Worm (Caenorhabditis elegans) whole organism, L4 larva: ENCODE measurements around the gene R10D12.7.

Experiments
- T20F7.1 ChIP-seq: fragments of 200-800 bp; sonication (Bioruptor generic); optimal IDR thresholded peaks from 2 replicates; lab custom pipeline; 2018; ENCODE audit warnings: mild to moderate bottlenecking, missing genetic modification characterization, missing compliant biosample characterization
- T26A8.4 ChIP-seq: fragments of 200-800 bp; sonication (Bioruptor generic); IDR thresholded peaks from 2 replicates; pipeline ENCODE4 v1.3.6; 2022; ENCODE audit warnings: missing genetic modification characterization, missing compliant biosample characterization
- Y105C5A.15 ChIP-seq: fragments of 200-800 bp; sonication (Bioruptor generic); IDR thresholded peaks from 2 replicates; pipeline ENCODE4 v1.3.6; 2022; ENCODE audit warnings: missing genetic modification characterization, missing compliant biosample characterization
- Y48G9A.11 ChIP-seq: fragments of 200-800 bp; sonication (Bioruptor generic); IDR thresholded peaks from 2 replicates; pipeline ENCODE4 v1.3.6; 2022; ENCODE audit warnings: missing genetic modification reagents, missing genetic modification characterization, missing compliant biosample characterization
- aha-1 ChIP-seq: fragments of 150-350 bp; peaks from one replicate; lab custom pipeline; 2014; ENCODE audit warnings: missing biosample characterization, missing genetic modification characterization
- arid-1 ChIP-seq: fragments of 200-800 bp; sonication (Bioruptor generic); conservative IDR thresholded peaks from 2 replicates; pipeline ENCODE4 v1.3.6; 2022; ENCODE audit warnings: missing genetic modification reagents, missing genetic modification characterization, missing compliant biosample characterization
- attf-4 ChIP-seq: sonication (generic microtip); optimal IDR thresholded peaks from 3 replicates; lab custom pipeline; 2017; ENCODE audit warnings: missing biosample characterization, missing genetic modification characterization
- ceh-44 ChIP-seq: fragments of 200-800 bp; sonication (Bioruptor generic); IDR thresholded peaks from 2 replicates; pipeline ENCODE4 v1.3.6; 2022; ENCODE audit warnings: missing genetic modification reagents, missing genetic modification characterization, missing compliant biosample characterization
- ces-1 ChIP-seq: fragments of 150-350 bp; sonication (generic microtip); optimal IDR thresholded peaks from 4 replicates; lab custom pipeline; 2014; ENCODE audit warnings: missing biosample characterization, missing genetic modification reagents, missing genetic modification characterization
- cey-2 ChIP-seq: sonication (generic microtip); optimal IDR thresholded peaks from 3 replicates; lab custom pipeline; 2017; ENCODE audit warnings: missing genetic modification characterization, mild to moderate bottlenecking, missing compliant biosample characterization, antibody characterized with exemption, borderline replicate concordance; ENCODE audit not compliant: insufficient read depth
- ctbp-1 ChIP-seq: fragments of 200-800 bp; sonication (Bioruptor generic); IDR thresholded peaks from 2 replicates; pipeline ENCODE4 v1.3.6; 2022; ENCODE audit warnings: missing genetic modification reagents, missing genetic modification characterization, missing compliant biosample characterization
- daf-12 ChIP-seq: fragments of 150-350 bp; optimal IDR thresholded peaks from 2 replicates; lab custom pipeline; 2014; ENCODE audit warnings: missing biosample characterization, missing genetic modification reagents, missing genetic modification characterization
- daf-16 ChIP-seq, 3 experiments: sonication (generic microtip); optimal IDR thresholded peaks; 2 replicates each; lab custom pipeline; 2016 to 2017; ENCODE audit warnings: missing genetic modification characterization in 3 of 3, missing genetic modification reagents in 3 of 3, mild to moderate bottlenecking in 2 of 3, missing compliant biosample characterization in 2 of 3, missing biosample characterization in 1 of 3, moderate library complexity in 1 of 3
- dmd-6 ChIP-seq: fragments of 200-800 bp; sonication (Bioruptor generic); IDR thresholded peaks from 2 replicates; pipeline ENCODE4 v1.3.6; 2022; ENCODE audit warnings: missing genetic modification reagents, missing genetic modification characterization, missing compliant biosample characterization
- dpl-1 ChIP-seq: fragments of 150-350 bp; optimal IDR thresholded peaks from 2 replicates; lab custom pipeline; 2014; ENCODE audit warnings: missing biosample characterization, missing genetic modification reagents, missing genetic modification characterization
- duxl-1 ChIP-seq: sonication (generic microtip); optimal IDR thresholded peaks from 2 replicates; lab custom pipeline; 2016; ENCODE audit warnings: mild to moderate bottlenecking, missing genetic modification characterization, moderate library complexity, missing compliant biosample characterization; ENCODE audit not compliant: poor library complexity
- dve-1 ChIP-seq: sonication (generic microtip); optimal IDR thresholded peaks from 2 replicates; lab custom pipeline; 2017; ENCODE audit warnings: antibody characterized with exemption, mild to moderate bottlenecking, missing genetic modification characterization, missing compliant biosample characterization; ENCODE audit not compliant: insufficient read depth
- egl-27 ChIP-seq: sonication (generic microtip); optimal IDR thresholded peaks from 3 replicates; lab custom pipeline; 2017; ENCODE audit warnings: missing biosample characterization, missing genetic modification reagents, missing genetic modification characterization
- gei-8 ChIP-seq: fragments of 200-800 bp; sonication (Bioruptor generic); optimal IDR thresholded peaks from 2 replicates; lab custom pipeline; 2018; ENCODE audit warnings: mild to moderate bottlenecking, missing genetic modification characterization, missing compliant biosample characterization
- hif-1 ChIP-seq, 2 experiments: sonication (generic microtip); optimal IDR thresholded peaks; 2 replicates each; lab custom pipeline; 2016 to 2017; ENCODE audit warnings: missing compliant biosample characterization in 2 of 2, missing genetic modification characterization in 2 of 2, missing genetic modification reagents in 2 of 2, missing genotype in 2 of 2, mild to moderate bottlenecking in 1 of 2
- hlh-11 ChIP-seq: fragments of 200-800 bp; sonication (Bioruptor generic); optimal IDR thresholded peaks from 2 replicates; lab custom pipeline; 2018; ENCODE audit warnings: mild to moderate bottlenecking, missing genetic modification characterization, missing compliant biosample characterization
- hmg-1.1 ChIP-seq: fragments of 200-800 bp; sonication (Bioruptor generic); IDR thresholded peaks from 2 replicates; pipeline ENCODE4 v1.3.6; 2022; ENCODE audit warnings: missing genetic modification reagents, missing genetic modification characterization, missing compliant biosample characterization
- lin-13 ChIP-seq: fragments of 150-350 bp; optimal IDR thresholded peaks from 2 replicates; lab custom pipeline; 2014; ENCODE audit warnings: missing biosample characterization, missing genetic modification reagents, missing genetic modification characterization
- lin-38 ChIP-seq: fragments of 200-800 bp; sonication (Bioruptor generic); IDR thresholded peaks from 2 replicates; pipeline ENCODE4 v1.3.6; 2022; ENCODE audit warnings: missing genetic modification reagents, missing genetic modification characterization, missing compliant biosample characterization
- madf-5 ChIP-seq, 2 experiments: fragments of 200-800 bp; sonication (Bioruptor generic); IDR thresholded peaks; 2 replicates each; pipeline ENCODE4 v1.3.6; 2022; ENCODE audit warnings: missing compliant biosample characterization in 2 of 2, missing genetic modification characterization in 2 of 2
- mep-1 ChIP-seq: fragments of 150-350 bp; sonication (generic microtip); optimal IDR thresholded peaks from 3 replicates; lab custom pipeline; 2014; ENCODE audit warnings: missing biosample characterization, missing genetic modification characterization
- mes-2 ChIP-seq: sonication (generic microtip); optimal IDR thresholded peaks from 2 replicates; lab custom pipeline; 2016; ENCODE audit warnings: missing genotype, mild to moderate bottlenecking, missing genetic modification characterization, missing compliant biosample characterization; ENCODE audit not compliant: poor library complexity, severe bottlenecking
- mxl-3 ChIP-seq: fragments of 200-800 bp; sonication (Bioruptor generic); optimal IDR thresholded peaks from 2 replicates; lab custom pipeline; 2018; ENCODE audit warnings: mild to moderate bottlenecking, missing genetic modification characterization, missing compliant biosample characterization
- nhr-10 ChIP-seq: fragments of 150-350 bp; optimal IDR thresholded peaks from 2 replicates; lab custom pipeline; 2014; ENCODE audit warnings: missing biosample characterization, missing genetic modification characterization
- nhr-102 ChIP-seq: sonication (generic microtip); optimal IDR thresholded peaks from 2 replicates; lab custom pipeline; 2016; ENCODE audit warnings: mild to moderate bottlenecking, missing genetic modification characterization, moderate library complexity, missing compliant biosample characterization
- nhr-11 ChIP-seq: fragments of 150-350 bp; optimal IDR thresholded peaks from 2 replicates; lab custom pipeline; 2014; ENCODE audit warnings: missing biosample characterization, missing genetic modification characterization
- nhr-25 ChIP-seq: sonication (generic microtip); optimal IDR thresholded peaks from 2 replicates; lab custom pipeline; 2017; ENCODE audit warnings: missing genetic modification characterization, mild to moderate bottlenecking, missing compliant biosample characterization, antibody characterized with exemption, moderate library complexity, borderline replicate concordance; ENCODE audit not compliant: insufficient read depth
- nhr-28 ChIP-seq: fragments of 150-350 bp; optimal IDR thresholded peaks from 2 replicates; lab custom pipeline; 2014; ENCODE audit warnings: missing biosample characterization, missing genetic modification characterization
- nhr-6 ChIP-seq: fragments of 150-350 bp; optimal IDR thresholded peaks from 2 replicates; lab custom pipeline; 2014; ENCODE audit warnings: missing biosample characterization, missing genetic modification characterization
- pha-4 ChIP-seq, 2 experiments: fragments of 150-350 bp in 1 of 2; fragments of 200-800 bp in 1 of 2; sonication (Bioruptor generic) in 1 of 2; IDR thresholded peaks in 1 of 2; optimal IDR thresholded peaks in 1 of 2; 2 replicates each; pipeline versions ENCODE4 v1.3.6 to Lab custom; 2014 to 2022; ENCODE audit warnings: missing genetic modification characterization in 2 of 2, missing genetic modification reagents in 2 of 2, missing biosample characterization in 1 of 2, missing compliant biosample characterization in 1 of 2
- rbr-2 ChIP-seq: sonication (generic microtip); optimal IDR thresholded peaks from 2 replicates; lab custom pipeline; 2016; ENCODE audit warnings: missing genotype, missing genetic modification characterization, missing compliant biosample characterization
- snpc-1.2 ChIP-seq: fragments of 200-800 bp; sonication (Bioruptor generic); IDR thresholded peaks from 2 replicates; pipeline ENCODE4 v1.3.6; 2022; ENCODE audit warnings: missing genetic modification reagents, missing genetic modification characterization, missing compliant biosample characterization
- snpc-4 ChIP-seq: fragments of 150-350 bp; optimal IDR thresholded peaks from 2 replicates; lab custom pipeline; 2014; ENCODE audit warnings: missing biosample characterization, missing genetic modification characterization
- spr-1 ChIP-seq: sonication (generic microtip); optimal IDR thresholded peaks from 2 replicates; lab custom pipeline; 2016; ENCODE audit warnings: mild to moderate bottlenecking, missing genetic modification characterization, missing compliant biosample characterization
- unc-130 ChIP-seq: sonication (generic microtip); optimal IDR thresholded peaks from 2 replicates; lab custom pipeline; 2016; ENCODE audit warnings: missing genetic modification reagents, missing genetic modification characterization, missing compliant biosample characterization
- unc-39 ChIP-seq: sonication (generic microtip); optimal IDR thresholded peaks from 2 replicates; lab custom pipeline; 2017; ENCODE audit warnings: missing biosample characterization, missing genetic modification characterization
- unc-62 ChIP-seq, 3 experiments: fragments of 150-350 bp in 1 of 3; sonication (generic microtip); optimal IDR thresholded peaks in 2 of 3; peaks in 1 of 3; 1 replicate in 1 of 3; 2 replicates in 2 of 3; lab custom pipeline; 2014 to 2017; ENCODE audit warnings: missing biosample characterization in 3 of 3, missing genetic modification characterization in 3 of 3, missing genetic modification reagents in 3 of 3, missing genotype in 1 of 3
- ztf-11 ChIP-seq: fragments of 150-350 bp; optimal IDR thresholded peaks from 2 replicates; lab custom pipeline; 2014; ENCODE audit warnings: missing biosample characterization, missing genetic modification characterization

The R10D12.7 gene

DNA sequence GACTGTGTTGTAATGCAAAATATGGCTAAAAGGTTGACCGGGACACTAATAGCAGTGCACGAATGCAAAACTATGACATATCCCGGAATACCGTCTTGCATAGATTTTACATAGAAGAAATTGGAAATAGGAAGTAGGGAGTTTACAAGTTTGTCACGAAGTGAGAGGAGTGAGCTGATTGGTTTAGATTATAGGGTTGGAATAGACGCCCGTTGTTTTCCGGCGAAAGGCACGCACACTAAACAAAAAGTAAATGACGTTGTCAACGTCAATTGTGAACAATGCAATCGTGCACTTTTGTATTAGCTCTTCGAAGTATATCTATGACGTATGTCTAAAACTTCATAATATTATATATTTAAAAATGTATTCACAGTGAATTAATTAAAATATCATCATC is 11.1 kb downstream of the R10D12.7 start, which contains the start of gene srh-24:
Gene srh-24, minus strand, starts transcription at position 101 of the 400 bp plus-strand sequence.
- TF ChIP-seq Y105C5A.15 (GFP tag; lab: Robert Waterston, UW) = no peak
- no peak for TF ChIP-seq spr-1
- TF ChIP-seq ztf-11 (tag; lab: Kevin White, UChicago) = no peak
- no peak for TF ChIP-seq mes-2 (tag; lab: Kevin White, UChicago)
- no peak for TF ChIP-seq ceh-44 (GFP tag; lab: Robert Waterston, UW)
- no peak for TF ChIP-seq nhr-6 (tag; lab: Kevin White, UChicago)
- no peak for TF ChIP-seq nhr-25 (tag; lab: Kevin White, UChicago)
- TF ChIP-seq attf-4 = no peak
- no peak for TF ChIP-seq mep-1 (tag; lab: Kevin White, UChicago)
- TF ChIP-seq aha-1 (tag; lab: Kevin White, UChicago) = no peak
- no peak for TF ChIP-seq hmg-1.1 (GFP tag; lab: Robert Waterston, UW)
- TF ChIP-seq, all 104 proteins: peak for 0

DNA sequence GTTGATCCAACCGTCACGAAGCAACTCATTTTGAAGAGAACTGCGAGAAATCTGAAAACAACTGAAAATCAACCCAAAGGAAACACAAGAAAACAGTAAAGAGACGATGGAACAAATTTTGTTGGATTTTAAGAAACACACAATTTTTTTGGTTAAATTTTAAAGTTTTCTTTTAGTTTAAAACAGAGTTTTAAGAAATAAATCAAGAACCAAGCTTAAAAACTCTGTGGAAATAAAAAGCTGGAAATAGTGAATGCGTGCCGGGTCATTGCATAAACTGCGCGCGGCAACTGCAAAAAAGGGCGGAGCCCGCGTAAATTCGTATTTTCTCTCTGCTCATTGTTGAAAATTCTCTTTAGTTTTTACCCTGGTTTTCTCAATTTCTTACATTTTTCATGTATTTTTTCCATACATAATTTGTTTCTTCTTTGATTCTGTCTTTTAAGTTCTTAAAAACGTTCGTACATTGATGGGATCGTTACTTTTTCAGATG is 12.1 kb downstream of the R10D12.7 start, which contains the start of the genes algn-13 and R10D12.13:
Gene algn-13, minus strand, starts transcription at position 51 of the 493 bp plus-strand sequence.
Gene R10D12.13, plus strand, starts transcription at position 491 of the 493 bp plus-strand sequence.
- peak; percentile 1 for TF ChIP-seq nhr-11 (tag; lab: Kevin White, UChicago)
- TF ChIP-seq gei-8 (GFP tag; lab: Kevin White, UChicago) = no peak
- TF ChIP-seq daf-12 (tag; lab: Kevin White, UChicago) = no peak
- no peak for TF ChIP-seq T20F7.1 (GFP tag; lab: Kevin White, UChicago)
- TF ChIP-seq arid-1 (GFP tag; lab: Robert Waterston, UW) = peak; percentile 56; the same call in 1 of the 2 replicates
- TF ChIP-seq aha-1 (tag; lab: Kevin White, UChicago) = peak; percentile 81
- peak; percentile 5 for TF ChIP-seq ces-1 (GFP tag; lab: Kevin White, UChicago)
- 0 out of 2 replicates have a peak, but pooled peaks have one; percentile 32 for TF ChIP-seq Y48G9A.11 (GFP tag; lab: Robert Waterston, UW)
- peak; percentile 32 for TF ChIP-seq rbr-2 (tag; lab: Kevin White, UChicago)
- TF ChIP-seq spr-1 = peak; percentile 41
- TF ChIP-seq cey-2 (tag; lab: Kevin White, UChicago) = no peak
- TF ChIP-seq hif-1 (tag; optimal IDR thresholded peaks at IDR 0.05; lab: Kevin White, UChicago) = peak in 1 of 2 experiments; percentile 10
- peak; percentile 73; the same call in 1 of the 2 replicates for TF ChIP-seq pha-4 (GFP tag; IDR thresholded peaks at IDR 0.05; lab: Robert Waterston, UW)
- TF ChIP-seq pha-4 (tag; optimal IDR thresholded peaks at IDR 0.05; lab: Kevin White, UChicago) = no peak
- no peak for TF ChIP-seq madf-5 (GFP tag; IDR thresholded peaks at IDR 0.05; lab: Robert Waterston, UW)
- TF ChIP-seq snpc-1.2 (GFP tag; lab: Robert Waterston, UW) = peak; percentile 61; the same call in 1 of the 2 replicates
- peak; percentile 63 for TF ChIP-seq hmg-1.1 (GFP tag; lab: Robert Waterston, UW)
- TF ChIP-seq snpc-4 = no peak
- TF ChIP-seq lin-38 = peak; percentile 82
- peak; percentile 72 for TF ChIP-seq unc-130
- peak; percentile 58; the same call in 1 of the 2 replicates for TF ChIP-seq T26A8.4
- TF ChIP-seq nhr-6 (tag; lab: Kevin White, UChicago) = peak; percentile 35
- peak; percentile 70 for TF ChIP-seq dpl-1 (GFP tag; lab: Kevin White, UChicago)
- no peak for TF ChIP-seq mep-1 (tag; lab: Kevin White, UChicago)
- TF ChIP-seq ctbp-1 (GFP tag; lab: Robert Waterston, UW) = peak; percentile 43; the same call in 1 of the 2 replicates
- peak; percentile 93 for TF ChIP-seq mes-2 (tag; lab: Kevin White, UChicago)
- no peak for TF ChIP-seq mxl-3 (GFP tag; lab: Kevin White, UChicago)
- TF ChIP-seq duxl-1 (tag; lab: Kevin White, UChicago) = peak; percentile 54
- peak; percentile 7 for TF ChIP-seq lin-13 (GFP tag; lab: Kevin White, UChicago)
- peak; percentile 19 for TF ChIP-seq nhr-102 (tag; lab: Kevin White, UChicago)
- TF ChIP-seq egl-27 (tag; lab: Kevin White, UChicago) = no peak
- no peak for TF ChIP-seq nhr-10 (tag; lab: Kevin White, UChicago)
- peak; percentile 19 for TF ChIP-seq nhr-28 (tag; lab: Kevin White, UChicago)
- no peak for TF ChIP-seq unc-39 (tag; lab: Kevin White, UChicago)
- no peak for TF ChIP-seq daf-16 (GFP tag; optimal IDR thresholded peaks at IDR 0.05; lab: Kevin White, UChicago)
- TF ChIP-seq daf-16 (tag; optimal IDR thresholded peaks at IDR 0.05; lab: Kevin White, UChicago) = peak; percentile 27
- peak; percentile 55 for TF ChIP-seq hlh-11 (tag; lab: Kevin White, UChicago)
- TF ChIP-seq unc-62 (GFP tag; optimal IDR thresholded peaks at IDR 0.05 in 1 of 2; lab: Kevin White, UChicago) = no peak
- no peak for TF ChIP-seq unc-62 (tag; optimal IDR thresholded peaks at IDR 0.05; lab: Kevin White, UChicago)
- peak; percentile 61 for TF ChIP-seq dve-1 (tag; lab: Kevin White, UChicago)
- no peak for TF ChIP-seq dmd-6
